Fruit fly (Drosophila melanogaster) whole organism, prepupa: ENCODE data around the gene nan.

Source experiments
- CG11294 ChIP-seq: fragments of 200-800 bp; sonication (Bioruptor generic); IDR thresholded peaks from 2 replicates; pipeline ENCODE4 v1.3.6; 2022; ENCODE audit warnings: missing biosample characterization, missing genetic modification characterization
- CG11762 ChIP-seq: fragments of 200-800 bp; sonication (Bioruptor generic); optimal IDR thresholded peaks from 3 replicates; lab custom pipeline; 2016; ENCODE audit warnings: missing biosample characterization, missing genetic modification characterization; ENCODE audit not compliant: insufficient read depth
- CG11902 ChIP-seq: fragments of 200-800 bp; sonication (Bioruptor generic); optimal IDR thresholded peaks from 3 replicates; lab custom pipeline; 2016; ENCODE audit warnings: missing biosample characterization, missing genetic modification characterization
- CG15336 ChIP-seq: fragments of 200-800 bp; sonication (Bioruptor generic); IDR thresholded peaks from 2 replicates; pipeline ENCODE4 v1.3.6; 2022; ENCODE audit warnings: missing biosample characterization, missing genetic modification characterization
- CG16779 ChIP-seq: fragments of 200-800 bp; sonication (Bioruptor generic); optimal IDR thresholded peaks from 3 replicates; lab custom pipeline; 2017; ENCODE audit warnings: missing biosample characterization, mild to moderate bottlenecking, missing genetic modification characterization
- CG6163 ChIP-seq: fragments of 200-800 bp; sonication (Bioruptor generic); IDR thresholded peaks from 3 replicates; pipeline ENCODE4 v1.3.6; 2022; ENCODE audit warnings: missing biosample characterization, missing genetic modification characterization
- CG7368 ChIP-seq: fragments of 200-800 bp; sonication (Bioruptor generic); optimal IDR thresholded peaks from 3 replicates; lab custom pipeline; 2016; ENCODE audit warnings: missing biosample characterization, missing genetic modification characterization
- CG8319 ChIP-seq: fragments of 200-800 bp; sonication (Bioruptor generic); optimal IDR thresholded peaks from 3 replicates; lab custom pipeline; 2016; ENCODE audit warnings: missing biosample characterization, missing genetic modification characterization
- Eip78C ChIP-seq: fragments of 200-800 bp; sonication (Bioruptor generic); peaks from one replicate; lab custom pipeline; 2016; ENCODE audit warnings: missing biosample characterization, missing genetic modification characterization
- Gug ChIP-seq: fragments of 200-800 bp; sonication (Bioruptor generic); IDR thresholded peaks from 2 replicates; pipeline ENCODE4 v1.3.6; 2022; ENCODE audit warnings: missing biosample characterization, missing genetic modification characterization
- Met ChIP-seq: fragments of 200-800 bp; sonication (Bioruptor generic); optimal IDR thresholded peaks from 3 replicates; lab custom pipeline; 2016; ENCODE audit warnings: missing biosample characterization, missing genetic modification characterization
- Sox14 ChIP-seq: fragments of 200-800 bp; sonication (Bioruptor generic); optimal IDR thresholded peaks from 3 replicates; lab custom pipeline; 2016; ENCODE audit warnings: missing biosample characterization, missing genetic modification characterization
- dsx ChIP-seq: fragments of 200-800 bp; optimal IDR thresholded peaks from 3 replicates; lab custom pipeline; 2019; ENCODE audit warnings: missing biosample characterization, mild to moderate bottlenecking, missing genetic modification characterization, moderate library complexity; ENCODE audit not compliant: poor library complexity, severe bottlenecking
- eg ChIP-seq: fragments of 200-800 bp; sonication (Bioruptor generic); IDR thresholded peaks from 3 replicates; pipeline ENCODE4 v1.3.6; 2022; ENCODE audit warnings: missing biosample characterization, missing genetic modification characterization
- vri ChIP-seq: fragments of 200-800 bp; sonication (Bioruptor generic); optimal IDR thresholded peaks from 3 replicates; lab custom pipeline; 2016; ENCODE audit warnings: missing biosample characterization, mild to moderate bottlenecking, missing genetic modification characterization

Gene nan

dm6 chr3L:14145666-14146314 is 43.7 kb downstream of the nan start (continued):
- TF ChIP-seq Gug (GFP tag; lab: Robert Waterston, UW) (no peak), Met (GFP tag; lab: Kevin White, UChicago) (peak; percentile 57), CG7368 (GFP tag; lab: Kevin White, UChicago) (peak; percentile 17), vri (GFP tag; lab: Kevin White, UChicago) (no peak), dsx (GFP tag; lab: Kevin White, UChicago) (no peak), CG15336 (GFP tag; lab: Robert Waterston, UW) (no peak), CG16779 (tag; lab: Kevin White, UChicago) (no peak), CG11762 (GFP tag; lab: Kevin White, UChicago) (peak; percentile 20), CG6163 (GFP tag; lab: Robert Waterston, UW) (no peak), CG8319 (peak; percentile 10), CG11294 (GFP tag; lab: Robert Waterston, UW) (no peak), Eip78C (peak; percentile 94), eg (GFP tag; lab: Robert Waterston, UW) (no peak), CG11902 (GFP tag; lab: Kevin White, UChicago) (no peak), Sox14 (GFP tag; lab: Kevin White, UChicago) (no peak)
